Worm (Caenorhabditis elegans): ENCODE measurements around the gene sptl-3.

DNA sequence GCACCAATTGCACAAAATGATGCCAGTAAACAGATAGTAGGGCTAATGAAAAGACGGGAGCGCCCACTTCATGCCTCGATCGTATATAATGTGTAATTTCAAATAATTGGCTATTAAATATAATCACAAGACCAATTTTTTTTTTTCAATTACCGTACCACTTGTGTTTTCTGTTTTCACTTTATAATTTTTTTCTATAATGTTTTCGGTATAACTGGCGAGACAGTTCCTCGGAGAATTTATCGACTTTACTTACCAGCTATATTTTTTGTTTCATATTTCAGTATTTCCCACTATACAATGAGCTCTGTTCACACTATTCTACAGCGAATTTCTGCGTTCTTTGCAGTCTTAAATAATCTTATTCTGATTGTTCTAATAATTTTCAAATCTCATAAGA is 23.1 kb downstream of the sptl-3 start, which contains the start of gene str-252:
- TF ChIP-seq unc-62 (GFP tag; optimal IDR thresholded peaks at IDR 0.05) (no peak), elt-3 (tag; optimal IDR thresholded peaks at IDR 0.05) (no peak), fos-1 (tag; optimal IDR thresholded peaks at IDR 0.05) (no peak), nhr-25 (tag; optimal IDR thresholded peaks at IDR 0.05) (no peak)

All from whole organism, L3 larva.